Fruit fly (Drosophila melanogaster) whole organism, prepupa: ENCODE measurements around the gene CG6652.

Experiments
- CG10669 ChIP-seq: fragments of 200-800 bp; sonication (Bioruptor generic); optimal IDR thresholded peaks from 3 replicates; lab custom pipeline; 2018; ENCODE audit warnings: missing biosample characterization, mild to moderate bottlenecking, missing genetic modification characterization, moderate library complexity
- CG11294 ChIP-seq: fragments of 200-800 bp; sonication (Bioruptor generic); IDR thresholded peaks from 2 replicates; pipeline ENCODE4 v1.3.6; 2022; ENCODE audit warnings: missing biosample characterization, missing genetic modification characterization
- CG11902 ChIP-seq: fragments of 200-800 bp; sonication (Bioruptor generic); optimal IDR thresholded peaks from 3 replicates; lab custom pipeline; 2016; ENCODE audit warnings: missing biosample characterization, missing genetic modification characterization
- CG15336 ChIP-seq: fragments of 200-800 bp; sonication (Bioruptor generic); IDR thresholded peaks from 2 replicates; pipeline ENCODE4 v1.3.6; 2022; ENCODE audit warnings: missing biosample characterization, missing genetic modification characterization
- CG1621 ChIP-seq: fragments of 200-800 bp; sonication (Bioruptor generic); optimal IDR thresholded peaks from 3 replicates; lab custom pipeline; 2018; ENCODE audit warnings: missing biosample characterization, mild to moderate bottlenecking, missing genetic modification characterization
- CG3032 ChIP-seq: fragments of 200-800 bp; optimal IDR thresholded peaks from 2 replicates; lab custom pipeline; 2019; ENCODE audit warnings: missing biosample characterization, mild to moderate bottlenecking, missing genetic modification characterization, moderate library complexity
- CG31627 ChIP-seq: fragments of 200-800 bp; sonication (Bioruptor generic); optimal IDR thresholded peaks from 3 replicates; lab custom pipeline; 2016; ENCODE audit warnings: missing biosample characterization, missing genetic modification characterization
- CG32006 ChIP-seq: fragments of 200-800 bp; sonication (Bioruptor generic); optimal IDR thresholded peaks from 3 replicates; lab custom pipeline; 2017; ENCODE audit warnings: missing biosample characterization, mild to moderate bottlenecking, missing genetic modification characterization
- CG34406 ChIP-seq: fragments of 200-800 bp; sonication (Bioruptor generic); optimal IDR thresholded peaks from 3 replicates; lab custom pipeline; 2016; ENCODE audit warnings: missing biosample characterization, missing genetic modification characterization
- CG6792 ChIP-seq: fragments of 200-800 bp; sonication (Bioruptor generic); optimal IDR thresholded peaks from 3 replicates; lab custom pipeline; 2016; ENCODE audit warnings: missing biosample characterization, missing genetic modification characterization
- CG6808 ChIP-seq: fragments of 200-800 bp; sonication (Bioruptor generic); optimal IDR thresholded peaks from 3 replicates; lab custom pipeline; 2017; ENCODE audit warnings: missing biosample characterization, missing genetic modification characterization, mild to moderate bottlenecking, moderate library complexity, missing genetic modification reagents
- CG6854 ChIP-seq: fragments of 200-800 bp; sonication (Bioruptor generic); optimal IDR thresholded peaks from 2 replicates; lab custom pipeline; 2017; ENCODE audit warnings: missing biosample characterization, mild to moderate bottlenecking, missing genetic modification characterization
- CG7368 ChIP-seq: fragments of 200-800 bp; sonication (Bioruptor generic); optimal IDR thresholded peaks from 3 replicates; lab custom pipeline; 2016; ENCODE audit warnings: missing biosample characterization, missing genetic modification characterization
- CG8632 ChIP-seq: fragments of 200-800 bp; sonication (Bioruptor generic); optimal IDR thresholded peaks from 3 replicates; lab custom pipeline; 2016; ENCODE audit warnings: missing biosample characterization, missing genetic modification characterization
- CG9139 ChIP-seq: fragments of 200-800 bp; sonication (Bioruptor generic); optimal IDR thresholded peaks from 3 replicates; lab custom pipeline; 2017; ENCODE audit warnings: missing biosample characterization, mild to moderate bottlenecking, missing genetic modification characterization
- Eip75B ChIP-seq: fragments of 200-800 bp; sonication (Bioruptor generic); optimal IDR thresholded peaks from 3 replicates; lab custom pipeline; 2016; ENCODE audit warnings: missing biosample characterization, missing genetic modification characterization
- Eip78C ChIP-seq: fragments of 200-800 bp; sonication (Bioruptor generic); peaks from one replicate; lab custom pipeline; 2016; ENCODE audit warnings: missing biosample characterization, missing genetic modification characterization
- Ets96B ChIP-seq: fragments of 200-800 bp; optimal IDR thresholded peaks from 2 replicates; lab custom pipeline; 2019; ENCODE audit warnings: missing biosample characterization, mild to moderate bottlenecking, missing genetic modification characterization, moderate library complexity
- Gug ChIP-seq: fragments of 200-800 bp; sonication (Bioruptor generic); IDR thresholded peaks from 2 replicates; pipeline ENCODE4 v1.3.6; 2022; ENCODE audit warnings: missing biosample characterization, missing genetic modification characterization
- Hr38 ChIP-seq: sonication (Bioruptor generic); optimal IDR thresholded peaks from 2 replicates; lab custom pipeline; 2016; ENCODE audit warnings: missing biosample characterization, missing genetic modification characterization
- Hr39 ChIP-seq: fragments of 200-800 bp; sonication (Bioruptor generic); optimal IDR thresholded peaks from 2 replicates; lab custom pipeline; 2016; ENCODE audit warnings: missing biosample characterization, missing genetic modification characterization
- Met ChIP-seq: fragments of 200-800 bp; sonication (Bioruptor generic); optimal IDR thresholded peaks from 3 replicates; lab custom pipeline; 2016; ENCODE audit warnings: missing biosample characterization, missing genetic modification characterization
- Sox102F ChIP-seq: fragments of 200-800 bp; sonication (Bioruptor generic); optimal IDR thresholded peaks from 2 replicates; lab custom pipeline; 2016; ENCODE audit warnings: missing biosample characterization, mild to moderate bottlenecking, missing genetic modification characterization
- Sox15 ChIP-seq: fragments of 200-800 bp; sonication (Bioruptor generic); optimal IDR thresholded peaks from 3 replicates; lab custom pipeline; 2016; ENCODE audit warnings: missing biosample characterization, missing genetic modification characterization
- achi ChIP-seq: fragments of 200-800 bp; sonication (Bioruptor generic); optimal IDR thresholded peaks from 3 replicates; lab custom pipeline; 2016; ENCODE audit warnings: missing biosample characterization, missing genetic modification characterization
- cyc ChIP-seq: fragments of 200-800 bp; sonication (Bioruptor generic); optimal IDR thresholded peaks from 3 replicates; lab custom pipeline; 2016; ENCODE audit warnings: missing biosample characterization, missing genetic modification characterization
- dsx ChIP-seq: fragments of 200-800 bp; optimal IDR thresholded peaks from 3 replicates; lab custom pipeline; 2019; ENCODE audit warnings: missing biosample characterization, mild to moderate bottlenecking, missing genetic modification characterization, moderate library complexity; ENCODE audit not compliant: poor library complexity, severe bottlenecking
- eg ChIP-seq: fragments of 200-800 bp; sonication (Bioruptor generic); IDR thresholded peaks from 3 replicates; pipeline ENCODE4 v1.3.6; 2022; ENCODE audit warnings: missing biosample characterization, missing genetic modification characterization
- esn ChIP-seq: fragments of 200-800 bp; sonication (Bioruptor generic); optimal IDR thresholded peaks from 2 replicates; lab custom pipeline; 2016; ENCODE audit warnings: missing biosample characterization, mild to moderate bottlenecking, missing genetic modification characterization, moderate library complexity
- fd59A ChIP-seq: fragments of 200-800 bp; sonication (Bioruptor generic); optimal IDR thresholded peaks from 2 replicates; lab custom pipeline; 2017; ENCODE audit warnings: missing biosample characterization, mild to moderate bottlenecking, missing genetic modification characterization, missing genetic modification reagents
- fkh ChIP-seq: fragments of 200-800 bp; sonication (Bioruptor generic); optimal IDR thresholded peaks from 3 replicates; lab custom pipeline; 2017; ENCODE audit warnings: missing biosample characterization, mild to moderate bottlenecking, missing genetic modification characterization, moderate library complexity
- net ChIP-seq: fragments of 200-800 bp; sonication (Bioruptor generic); optimal IDR thresholded peaks from 3 replicates; lab custom pipeline; 2016; ENCODE audit warnings: missing biosample characterization, missing genetic modification characterization
- pdm3 ChIP-seq: fragments of 200-800 bp; sonication (Bioruptor generic); optimal IDR thresholded peaks from 3 replicates; lab custom pipeline; 2016; ENCODE audit warnings: missing biosample characterization, missing genetic modification characterization
- spab ChIP-seq: fragments of 200-800 bp; sonication (Bioruptor generic); optimal IDR thresholded peaks from 2 replicates; lab custom pipeline; 2017; ENCODE audit warnings: missing biosample characterization, mild to moderate bottlenecking, missing genetic modification characterization, missing genetic modification reagents
- ss ChIP-seq, 2 experiments: fragments of 200-800 bp; sonication (Bioruptor generic); optimal IDR thresholded peaks; 2 replicates in 1 of 2; 3 replicates in 1 of 2; lab custom pipeline; 2017 to 2018; ENCODE audit warnings: mild to moderate bottlenecking in 2 of 2, missing biosample characterization in 2 of 2, missing genetic modification characterization in 2 of 2, moderate library complexity in 1 of 2
- svp ChIP-seq: fragments of 200-800 bp; sonication (Bioruptor generic); peaks from one replicate; lab custom pipeline; 2016; ENCODE audit warnings: missing biosample characterization, missing genetic modification characterization
- vri ChIP-seq: fragments of 200-800 bp; sonication (Bioruptor generic); optimal IDR thresholded peaks from 3 replicates; lab custom pipeline; 2016; ENCODE audit warnings: missing biosample characterization, mild to moderate bottlenecking, missing genetic modification characterization

Gene CG6652

DNA sequence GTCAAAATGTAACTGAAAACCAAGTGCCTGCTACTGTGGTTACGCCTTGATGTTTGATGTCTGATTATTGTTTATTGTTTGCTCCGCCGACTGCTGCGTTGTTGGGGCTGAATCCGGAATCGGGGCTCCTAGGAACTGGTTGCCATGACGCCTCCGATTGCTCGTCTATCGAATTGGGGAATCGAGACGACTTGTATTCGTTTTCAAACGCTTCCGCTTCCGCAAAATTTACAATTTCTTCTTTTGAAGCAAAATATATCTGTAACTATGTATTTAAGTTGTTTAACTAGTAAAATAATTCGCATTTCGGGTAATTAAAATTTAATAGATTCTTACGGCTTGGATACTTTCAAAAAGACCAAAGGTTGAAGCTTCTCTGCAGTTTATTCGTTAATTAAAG lies at the start of gene CG6652:
Gene CG6652 (minus strand): TSS at position 101 of the 400 bp plus-strand sequence.
- no peak for TF ChIP-seq Ets96B (tag; lab: Kevin White, UChicago)
- TF ChIP-seq, all 60 proteins: peak for 0

DNA sequence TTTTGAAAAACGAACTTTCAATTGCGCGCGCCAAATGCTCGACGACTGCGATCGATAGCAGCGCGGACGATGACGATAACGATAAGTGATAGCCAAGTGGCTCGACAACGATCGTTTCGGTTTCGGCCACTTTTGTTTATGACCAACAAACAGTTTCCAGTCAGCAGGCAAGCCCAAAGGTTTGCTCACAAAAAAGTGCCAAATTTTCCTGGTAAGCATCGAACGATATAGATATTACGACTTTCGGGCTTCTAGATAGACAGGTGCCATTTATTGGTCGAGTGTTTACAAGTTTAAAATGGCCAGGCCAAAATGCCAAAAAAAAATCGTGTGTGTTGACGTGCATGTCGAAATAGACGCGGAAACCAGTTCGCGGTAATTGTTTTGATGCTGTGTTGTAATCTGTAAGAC lies 32.8 kb upstream of the CG6652 start, which contains the start of gene CG7724:
Gene CG7724 (plus strand): TSS at position 147 of the 411 bp plus-strand sequence.
- peak; percentile 26 for TF ChIP-seq vri (GFP tag; lab: Kevin White, UChicago)
- no peak for TF ChIP-seq Hr39
- peak in 1 of 2 experiments; percentile 3 for TF ChIP-seq ss (GFP tag; optimal IDR thresholded peaks at IDR 0.05; lab: Kevin White, UChicago)
- peak; percentile 19 for TF ChIP-seq dsx
- TF ChIP-seq Eip78C (GFP tag; lab: Kevin White, UChicago) = peak; percentile 70

DNA sequence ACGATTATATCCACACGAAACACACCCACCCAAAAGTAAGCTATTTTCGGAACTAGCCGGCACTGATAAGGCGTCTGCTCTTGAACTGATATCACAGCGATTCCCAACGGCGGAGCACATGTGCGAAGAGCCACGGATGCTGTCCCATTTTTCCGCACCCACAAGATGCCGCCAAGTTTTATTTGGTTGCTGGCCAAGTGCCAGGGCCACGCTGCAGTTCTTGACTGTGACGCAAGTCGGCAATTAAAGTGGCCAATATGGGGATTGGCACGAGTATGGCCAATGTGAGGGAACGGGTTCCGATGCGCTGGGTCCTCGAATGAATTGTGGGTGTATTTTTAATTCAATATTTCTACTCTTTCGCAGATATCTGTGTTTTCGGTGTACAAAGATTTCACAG lies 31.3 kb upstream of the CG6652 start:
- TF ChIP-seq Eip78C (GFP tag; lab: Kevin White, UChicago) (peak; percentile 33), dsx (no peak)
- TF ChIP-seq, all 60 proteins: peak for 1

DNA sequence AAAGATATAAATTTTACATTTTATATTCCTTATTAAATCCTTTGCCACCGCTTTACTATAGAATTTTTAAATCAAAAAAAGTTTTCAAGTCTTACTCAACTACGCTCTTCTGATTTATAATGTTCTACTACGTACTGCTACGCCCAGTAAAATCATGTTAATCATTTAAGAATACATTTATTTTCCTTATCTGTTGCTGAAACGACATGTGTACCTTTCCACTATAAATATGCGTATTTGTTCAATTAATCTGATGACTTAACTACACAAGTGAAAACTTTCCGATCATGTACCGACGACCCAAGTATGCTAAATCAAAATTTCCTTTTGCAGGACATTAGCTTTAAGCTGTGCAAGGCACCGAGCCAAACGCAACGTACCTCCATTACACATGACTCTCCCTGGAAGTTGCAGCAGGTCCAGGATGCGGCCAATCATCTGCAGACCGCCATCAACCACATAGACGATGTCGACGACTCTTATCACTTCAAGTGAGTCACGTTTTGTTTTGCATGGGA lies 29.8 kb upstream of the CG6652 start:
- TF ChIP-seq achi (GFP tag; lab: Kevin White, UChicago) (no peak), CG6792 (GFP tag; lab: Kevin White, UChicago) (no peak), CG7368 (GFP tag; lab: Kevin White, UChicago) (no peak), CG11294 (GFP tag; lab: Robert Waterston, UW) (no peak), Met (GFP tag; lab: Kevin White, UChicago) (no peak), CG9139 (peak; percentile 27), esn (GFP tag; lab: Kevin White, UChicago) (no peak), CG15336 (GFP tag; lab: Robert Waterston, UW) (no peak), CG32006 (no peak), svp (no peak), Sox102F (GFP tag; lab: Kevin White, UChicago) (no peak), fkh (GFP tag; lab: Kevin White, UChicago) (no peak), Eip75B (no peak), CG11902 (GFP tag; lab: Kevin White, UChicago) (no peak), fd59A (GFP tag; lab: Kevin White, UChicago) (no peak), CG31627 (GFP tag; lab: Kevin White, UChicago) (no peak), cyc (no peak), Eip78C (GFP tag; lab: Kevin White, UChicago) (peak; percentile 69), Ets96B (tag; lab: Kevin White, UChicago) (no peak), CG8632 (GFP tag; lab: Kevin White, UChicago) (peak; percentile 5), CG6808 (peak; percentile 5), CG3032 (tag; lab: Kevin White, UChicago) (no peak), Sox15 (GFP tag; lab: Kevin White, UChicago) (no peak), eg (GFP tag; lab: Robert Waterston, UW) (no peak), ss (GFP tag; optimal IDR thresholded peaks at IDR 0.05; lab: Kevin White, UChicago) (peak in 1 of 2 experiments; percentile 45), CG1621 (tag; lab: Kevin White, UChicago) (no peak), net (no peak), spab (peak; percentile 17), Gug (GFP tag; lab: Robert Waterston, UW) (no peak), Hr39 (no peak), dsx (no peak), CG34406 (no peak), vri (GFP tag; lab: Kevin White, UChicago) (no peak), Hr38 (no peak), CG10669 (GFP tag; lab: Kevin White, UChicago) (peak; percentile 38), CG6854 (GFP tag; lab: Kevin White, UChicago) (no peak), pdm3 (GFP tag; lab: Kevin White, UChicago) (no peak)
